Worm (Caenorhabditis elegans) whole organism, L2 larva: Measurements from ENCODE around the gene stg-2.

Source experiments
- C34F6.9 ChIP-seq: fragments of 150-350 bp; optimal IDR thresholded peaks from 2 replicates; lab custom pipeline; 2014; ENCODE audit warnings: missing biosample characterization, missing genetic modification characterization
- F13H6.1 ChIP-seq: sonication (generic microtip); optimal IDR thresholded peaks from 2 replicates; lab custom pipeline; 2016; ENCODE audit warnings: missing genetic modification characterization, missing compliant biosample characterization
- R02D3.7 ChIP-seq: fragments of 150-350 bp; optimal IDR thresholded peaks from 2 replicates; lab custom pipeline; 2014; ENCODE audit warnings: missing biosample characterization, missing genetic modification characterization
- Y55F3AM.14 ChIP-seq: fragments of 200-800 bp; sonication (Bioruptor generic); optimal IDR thresholded peaks from 2 replicates; lab custom pipeline; 2018; ENCODE audit warnings: mild to moderate bottlenecking, missing genetic modification characterization, missing compliant biosample characterization
- alr-1 ChIP-seq: fragments of 150-350 bp; optimal IDR thresholded peaks from 2 replicates; lab custom pipeline; 2014; ENCODE audit warnings: missing biosample characterization, missing genetic modification characterization
- aly-2 ChIP-seq: fragments of 150-350 bp; optimal IDR thresholded peaks from 2 replicates; lab custom pipeline; 2014; ENCODE audit warnings: missing biosample characterization, missing genetic modification characterization
- ama-1 ChIP-seq: fragments of 150-350 bp; optimal IDR thresholded peaks from 2 replicates; lab custom pipeline; 2018; ENCODE audit warnings: inconsistent platforms
- ceh-16 ChIP-seq: fragments of 150-350 bp; optimal IDR thresholded peaks from 2 replicates; lab custom pipeline; 2014; ENCODE audit warnings: missing biosample characterization, missing genetic modification characterization
- ceh-82 ChIP-seq: fragments of 150-350 bp; optimal IDR thresholded peaks from 2 replicates; lab custom pipeline; 2014; ENCODE audit warnings: missing biosample characterization, missing genetic modification characterization
- crh-2 ChIP-seq: sonication (generic microtip); optimal IDR thresholded peaks from 2 replicates; lab custom pipeline; 2017; ENCODE audit warnings: missing biosample characterization, missing genetic modification characterization
- egl-27 ChIP-seq: sonication (generic microtip); optimal IDR thresholded peaks from 3 replicates; lab custom pipeline; 2017; ENCODE audit warnings: missing biosample characterization, missing genetic modification reagents, missing genetic modification characterization
- elt-1 ChIP-seq: fragments of 150-350 bp; optimal IDR thresholded peaks from 2 replicates; lab custom pipeline; 2014; ENCODE audit warnings: missing biosample characterization, missing genetic modification characterization
- elt-3 ChIP-seq: sonication (generic microtip); optimal IDR thresholded peaks from 2 replicates; lab custom pipeline; 2017; ENCODE audit warnings: missing biosample characterization, missing genetic modification characterization
- fos-1 ChIP-seq: fragments of 150-350 bp; optimal IDR thresholded peaks from 2 replicates; lab custom pipeline; 2014; ENCODE audit warnings: missing biosample characterization, missing genetic modification characterization
- lin-13 ChIP-seq: fragments of 150-350 bp; optimal IDR thresholded peaks from 2 replicates; lab custom pipeline; 2014; ENCODE audit warnings: missing biosample characterization, missing genetic modification reagents, missing genetic modification characterization
- lsy-2 ChIP-seq, 2 experiments: fragments of 150-350 bp in 1 of 2; sonication (generic microtip) in 1 of 2; optimal IDR thresholded peaks; 2 replicates each; lab custom pipeline; 2014 to 2017; ENCODE audit warnings: missing biosample characterization in 2 of 2, missing genetic modification characterization in 2 of 2
- mab-5 ChIP-seq: fragments of 150-350 bp; optimal IDR thresholded peaks from 2 replicates; lab custom pipeline; 2014; ENCODE audit warnings: missing biosample characterization, missing genetic modification characterization
- mbf-1 ChIP-seq: sonication (generic microtip); optimal IDR thresholded peaks from 2 replicates; lab custom pipeline; 2017; ENCODE audit warnings: missing biosample characterization, missing genetic modification characterization
- mdl-1 ChIP-seq, 2 experiments: fragments of 150-350 bp in 1 of 2; sonication (generic microtip) in 1 of 2; optimal IDR thresholded peaks; 2 replicates each; lab custom pipeline; 2017; ENCODE audit warnings: missing biosample characterization in 2 of 2, missing genetic modification characterization in 2 of 2
- nhr-11 ChIP-seq: fragments of 150-350 bp; optimal IDR thresholded peaks from 2 replicates; lab custom pipeline; 2014; ENCODE audit warnings: missing biosample characterization, missing genetic modification characterization
- nhr-12 ChIP-seq: fragments of 150-350 bp; optimal IDR thresholded peaks from 2 replicates; lab custom pipeline; 2014; ENCODE audit warnings: missing biosample characterization, missing genetic modification characterization
- nhr-129 ChIP-seq: fragments of 150-350 bp; optimal IDR thresholded peaks from 2 replicates; lab custom pipeline; 2014; ENCODE audit warnings: missing biosample characterization, missing genetic modification characterization
- nhr-23 ChIP-seq: fragments of 150-350 bp; optimal IDR thresholded peaks from 2 replicates; lab custom pipeline; 2014; ENCODE audit warnings: missing biosample characterization, missing genetic modification reagents, missing genetic modification characterization
- nhr-237 ChIP-seq: fragments of 150-350 bp; optimal IDR thresholded peaks from 2 replicates; lab custom pipeline; 2014; ENCODE audit warnings: missing biosample characterization, missing genetic modification characterization
- nhr-6 ChIP-seq: fragments of 150-350 bp; optimal IDR thresholded peaks from 2 replicates; lab custom pipeline; 2014; ENCODE audit warnings: missing biosample characterization, missing genetic modification characterization
- nhr-77 ChIP-seq: fragments of 150-350 bp; optimal IDR thresholded peaks from 2 replicates; lab custom pipeline; 2014; ENCODE audit warnings: missing biosample characterization, missing genetic modification characterization
- peb-1 ChIP-seq: fragments of 150-350 bp; optimal IDR thresholded peaks from 2 replicates; lab custom pipeline; 2014; ENCODE audit warnings: missing biosample characterization, missing genetic modification characterization
- sem-4 ChIP-seq: fragments of 150-350 bp; optimal IDR thresholded peaks from 2 replicates; lab custom pipeline; 2014; ENCODE audit warnings: missing biosample characterization, missing genetic modification reagents, missing genetic modification characterization
- skn-1 ChIP-seq: sonication (generic microtip); optimal IDR thresholded peaks from 2 replicates; lab custom pipeline; 2017; ENCODE audit warnings: missing biosample characterization, missing genetic modification characterization
- sma-3 ChIP-seq: sonication (generic microtip); optimal IDR thresholded peaks from 2 replicates; lab custom pipeline; 2016; ENCODE audit warnings: missing genetic modification reagents, missing genetic modification characterization, missing compliant biosample characterization
- sma-9 ChIP-seq, 2 experiments: fragments of 150-350 bp in 1 of 2; sonication (generic microtip) in 1 of 2; optimal IDR thresholded peaks; 2 replicates each; lab custom pipeline; 2014 to 2016; ENCODE audit warnings: missing genetic modification characterization in 2 of 2, mild to moderate bottlenecking in 1 of 2, missing biosample characterization in 1 of 2, missing compliant biosample characterization in 1 of 2, missing genetic modification reagents in 1 of 2, moderate library complexity in 1 of 2
- snpc-4 ChIP-seq: fragments of 150-350 bp; optimal IDR thresholded peaks from 2 replicates; lab custom pipeline; 2014; ENCODE audit warnings: missing biosample characterization, missing genetic modification characterization
- unc-62 ChIP-seq: fragments of 150-350 bp; optimal IDR thresholded peaks from 2 replicates; lab custom pipeline; 2014; ENCODE audit warnings: missing biosample characterization, missing genetic modification reagents, missing genetic modification characterization
- zag-1 ChIP-seq: fragments of 150-350 bp; optimal IDR thresholded peaks from 2 replicates; lab custom pipeline; 2014; ENCODE audit warnings: missing biosample characterization, missing genetic modification characterization
- ztf-1 ChIP-seq: fragments of 200-800 bp; sonication (Bioruptor generic); conservative IDR thresholded peaks from 2 replicates; pipeline ENCODE4 v1.3.6; 2022; ENCODE audit warnings: missing genetic modification characterization, missing compliant biosample characterization
- ztf-4 ChIP-seq: fragments of 150-350 bp; optimal IDR thresholded peaks from 2 replicates; lab custom pipeline; 2014; ENCODE audit warnings: missing biosample characterization, missing genetic modification characterization

Gene stg-2

DNA sequence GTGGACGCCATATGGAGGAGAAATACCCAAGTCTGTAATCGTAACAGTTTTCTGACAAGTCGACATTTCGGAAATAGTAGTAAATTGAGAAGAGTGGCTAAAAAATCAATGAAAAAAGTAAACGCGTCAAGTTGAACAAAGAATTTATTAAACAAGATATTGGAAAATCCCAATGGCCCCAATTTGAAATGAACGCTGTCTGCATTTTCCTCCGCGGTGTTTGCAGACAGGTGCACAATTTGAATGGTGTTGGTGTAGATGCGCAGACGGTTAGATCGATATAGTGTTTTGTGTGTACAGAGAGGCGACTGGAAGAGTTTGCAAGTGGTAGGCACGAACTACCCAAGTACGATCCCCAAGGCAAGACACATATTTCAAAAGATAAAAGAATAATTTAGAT lies 38.7 kb downstream of the stg-2 start, which contains the start of the genes H35N09.2 and H35N09.1 (continued):
- no peak for TF ChIP-seq nhr-12
- no peak for TF ChIP-seq nhr-11 (tag; lab: Kevin White, UChicago)
- no peak for TF ChIP-seq mbf-1 (tag; lab: Kevin White, UChicago)
- no peak for TF ChIP-seq ceh-82 (tag; lab: Kevin White, UChicago)
- no peak for TF ChIP-seq Y55F3AM.14
- TF ChIP-seq zag-1 (tag; lab: Kevin White, UChicago): no peak
- TF ChIP-seq, all 48 proteins: peak for 10

- peak; percentile 45 for TF ChIP-seq fos-1 (tag; lab: Kevin White, UChicago)
- TF ChIP-seq sma-9 (GFP tag; optimal IDR thresholded peaks at IDR 0.05; lab: Kevin White, UChicago): peak; percentile 16
- TF ChIP-seq sma-9 (tag; optimal IDR thresholded peaks at IDR 0.05; lab: Kevin White, UChicago): no peak
- TF ChIP-seq alr-1: no peak
- TF ChIP-seq mbf-1 (tag; lab: Kevin White, UChicago): no peak
- TF ChIP-seq nhr-6 (tag; lab: Kevin White, UChicago): no peak
- TF ChIP-seq lsy-2 (tag; optimal IDR thresholded peaks at IDR 0.05; lab: Kevin White, UChicago): no peak
- TF ChIP-seq ceh-82 (tag; lab: Kevin White, UChicago): no peak
Measured at ce11 chrX:8604160-8604559, 39.6 kb downstream of the stg-2 start.

DNA sequence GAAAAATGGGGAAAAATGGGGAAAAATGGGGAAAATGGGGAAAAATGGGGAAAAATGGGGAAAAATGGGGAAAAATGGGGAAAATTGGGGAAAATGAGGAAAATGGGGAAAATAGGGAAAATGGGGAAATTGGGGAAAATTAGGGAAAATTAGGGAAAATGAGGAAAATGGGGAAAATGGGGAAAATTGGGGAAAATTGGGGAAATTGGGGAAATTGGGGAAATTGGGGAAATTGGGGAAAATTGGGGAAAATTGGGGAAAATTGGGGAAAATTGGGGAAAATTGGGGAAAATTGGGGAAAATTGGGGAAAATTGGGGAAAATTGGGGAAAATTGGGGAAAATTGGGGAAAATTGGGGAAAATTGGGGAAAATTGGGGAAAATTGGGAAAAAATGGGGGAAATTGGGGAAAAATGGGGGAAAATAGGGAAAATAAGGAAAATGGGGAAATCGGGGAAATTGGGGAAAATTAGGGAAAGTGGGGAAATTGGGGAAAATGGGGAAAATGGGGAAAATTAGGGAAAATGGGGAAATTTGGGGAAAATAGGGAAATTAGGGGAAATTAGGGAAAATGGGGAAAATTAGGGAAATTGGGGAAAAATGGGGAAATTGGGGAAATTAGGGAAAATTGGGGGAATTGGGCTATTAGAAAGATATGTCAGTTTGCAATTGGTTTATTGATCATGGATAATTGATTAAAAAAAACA lies 40.8 kb downstream of the stg-2 start:
- TF ChIP-seq nhr-11 (tag; lab: Kevin White, UChicago) (no peak), ztf-4 (tag; lab: Kevin White, UChicago) (no peak), lin-13 (GFP tag; lab: Kevin White, UChicago) (no peak), egl-27 (tag; lab: Kevin White, UChicago) (no peak), mdl-1 (tag; optimal IDR thresholded peaks at IDR 0.05; lab: Kevin White, UChicago) (no peak), elt-1 (no peak), snpc-4 (tag; lab: Kevin White, UChicago) (no peak), ama-1 (lab: Kevin White, UChicago) (no peak), R02D3.7 (tag; lab: Kevin White, UChicago) (no peak), alr-1 (no peak), unc-62 (GFP tag; lab: Kevin White, UChicago) (no peak), sma-3 (GFP tag; lab: Kevin White, UChicago) (no peak), mab-5 (tag; lab: Kevin White, UChicago) (no peak), fos-1 (tag; lab: Kevin White, UChicago) (no peak), sem-4 (tag; lab: Kevin White, UChicago) (no peak), nhr-237 (tag; lab: Kevin White, UChicago) (no peak)
- TF ChIP-seq, all 48 proteins: peak for 0

DNA sequence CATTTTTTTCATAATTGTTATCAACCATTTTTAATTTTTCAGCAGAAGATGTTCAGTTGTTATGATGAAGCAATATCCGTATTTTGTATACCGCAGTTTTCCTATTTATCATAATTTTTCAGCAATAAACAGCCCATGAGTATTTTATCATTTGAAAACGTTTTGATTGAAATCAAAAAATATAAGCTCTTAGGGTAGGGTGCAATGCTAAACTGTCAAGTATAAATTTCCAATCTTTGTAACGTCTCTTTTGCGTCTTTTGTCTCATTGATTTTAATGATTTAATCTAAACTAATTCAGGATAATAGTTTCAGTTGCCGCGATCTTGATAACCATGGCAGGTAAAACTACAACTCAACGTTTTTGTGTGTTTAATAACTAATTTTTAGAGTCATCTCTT lies 42.5 kb downstream of the stg-2 start, which contains the start of gene F18E9.1:
TSS of gene F18E9.1 (plus strand) at position 301 of the 400 bp plus-strand sequence.
- TF ChIP-seq nhr-129 (tag; lab: Kevin White, UChicago) (no peak), ceh-16 (tag; lab: Kevin White, UChicago) (no peak), nhr-77 (tag; lab: Kevin White, UChicago) (no peak), crh-2 (tag; lab: Kevin White, UChicago) (no peak), ztf-1 (GFP tag; lab: Robert Waterston, UW) (no peak), nhr-12 (no peak), C34F6.9 (tag; lab: Kevin White, UChicago) (no peak), peb-1 (tag; lab: Kevin White, UChicago) (no peak), fos-1 (tag; lab: Kevin White, UChicago) (no peak), aly-2 (no peak), F13H6.1 (tag; lab: Kevin White, UChicago) (no peak), skn-1 (tag; lab: Kevin White, UChicago) (no peak), lin-13 (GFP tag; lab: Kevin White, UChicago) (no peak), ztf-4 (tag; lab: Kevin White, UChicago) (no peak)
- TF ChIP-seq, all 48 proteins: peak for 0

DNA sequence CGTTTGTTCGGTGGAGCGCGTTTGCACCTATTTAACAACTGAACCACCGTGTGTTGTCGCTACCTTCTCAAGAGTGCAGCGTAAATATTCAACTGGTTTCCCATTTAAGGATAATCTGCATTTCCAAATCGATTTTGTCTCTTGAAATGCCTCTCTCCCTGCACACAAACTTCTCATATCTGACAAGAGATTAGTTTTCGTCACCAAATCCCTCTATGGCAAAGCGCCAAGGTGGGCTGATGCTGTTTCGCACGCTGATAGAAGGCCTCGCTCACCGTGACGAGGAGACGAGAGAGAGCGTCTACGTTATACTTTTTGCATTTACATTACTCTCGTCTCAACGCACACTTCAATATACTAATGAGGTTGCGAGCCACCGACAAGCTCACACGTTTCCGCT lies 44.0 kb downstream of the stg-2 start:
- TF ChIP-seq ceh-82 (tag; lab: Kevin White, UChicago) (no peak), zag-1 (tag; lab: Kevin White, UChicago) (no peak), lin-13 (GFP tag; lab: Kevin White, UChicago) (no peak), alr-1 (no peak), ztf-1 (GFP tag; lab: Robert Waterston, UW) (no peak), nhr-23 (tag; lab: Kevin White, UChicago) (no peak), elt-3 (tag; lab: Kevin White, UChicago) (no peak), F13H6.1 (tag; lab: Kevin White, UChicago) (no peak), fos-1 (tag; lab: Kevin White, UChicago) (no peak), ama-1 (lab: Kevin White, UChicago) (no peak)
